ENCODE assay signal across 4 fruit fly cellular contexts in the genomic region with DNA sequence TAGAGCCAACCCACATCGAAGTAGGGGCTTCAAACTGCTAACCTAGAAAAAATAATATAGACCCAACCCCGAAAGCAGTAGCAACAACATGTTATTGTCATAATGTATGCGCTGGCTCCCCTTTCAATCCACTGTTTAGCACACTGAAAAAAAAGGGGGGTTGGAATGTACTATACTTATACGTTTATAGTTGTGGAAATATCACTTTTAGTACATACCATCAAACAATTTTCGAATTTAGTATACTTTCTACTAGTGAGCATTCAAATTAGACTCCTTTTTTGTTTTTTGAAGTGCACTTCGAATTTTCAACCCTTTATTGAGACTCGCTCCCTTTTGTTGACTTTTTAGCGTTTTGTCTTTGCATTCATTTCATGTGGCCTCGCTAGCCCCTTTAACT.
TF ChIP-seq lines count a peak whose summit lies in the region.

No protein-coding gene starts in this region.

- no peak for TF ChIP-seq CTCF in whole organism, embryonic (GFP tag; optimal IDR thresholded peaks at IDR 0.05; lab: Kevin White, UChicago)

TF ChIP-seq in whole organism, embryonic, 481 proteins besides CTCF, POLR2A, EP300 and RAD21 (continues in another document):
- TF ChIP-seq CG3281 (GFP tag; optimal IDR thresholded peaks at IDR 0.05; lab: Kevin White, UChicago) (peak; percentile 3), CG6813 (GFP tag; optimal IDR thresholded peaks at IDR 0.05; lab: Kevin White, UChicago) (no peak), CG31224 (GFP tag; IDR thresholded peaks at IDR 0.05; lab: Robert Waterston, UW) (no peak), ara (GFP tag; IDR thresholded peaks at IDR 0.05; lab: Robert Waterston, UW) (peak; percentile 46; the same call in 1 of the 2 replicates), Stat92E (GFP tag; optimal IDR thresholded peaks at IDR 0.05; lab: Kevin White, UChicago) (no peak), dati (GFP tag; IDR thresholded peaks at IDR 0.05; lab: Robert Waterston, UW) (no peak), Hr3 (GFP tag; optimal IDR thresholded peaks at IDR 0.05; lab: Kevin White, UChicago) (peak; percentile 5), CG8089 (GFP tag; optimal IDR thresholded peaks at IDR 0.05; lab: Kevin White, UChicago) (no peak), CG16863 (GFP tag; optimal IDR thresholded peaks at IDR 0.05; lab: Kevin White, UChicago) (no peak), Tbp (GFP tag; optimal IDR thresholded peaks at IDR 0.05; lab: Kevin White, UChicago) (no peak), nerfin-1 (tag; optimal IDR thresholded peaks at IDR 0.05; lab: Kevin White, UChicago) (no peak), CG4820 (GFP tag; optimal IDR thresholded peaks at IDR 0.05; lab: Kevin White, UChicago) (peak; percentile 8), CG30431 (GFP tag; optimal IDR thresholded peaks at IDR 0.05; lab: Kevin White, UChicago) (no peak), Ets97D (GFP tag; optimal IDR thresholded peaks at IDR 0.05; lab: Kevin White, UChicago) (no peak), CG4328 (GFP tag; optimal IDR thresholded peaks at IDR 0.05; lab: Kevin White, UChicago) (no peak), CG11247 (GFP tag; IDR thresholded peaks at IDR 0.05; lab: Robert Waterston, UW) (no peak), caup (GFP tag; optimal IDR thresholded peaks at IDR 0.05; lab: Kevin White, UChicago; ENCODE audit: severe bottlenecking) (peak; percentile 2), pan (optimal IDR thresholded peaks at IDR 0.05; lab: Kevin White, UChicago) (no peak), pan (GFP tag; optimal IDR thresholded peaks at IDR 0.05 in 1 of 2, IDR thresholded peaks at IDR 0.05 in 1 of 2) (no peak), CG9932 (GFP tag; IDR thresholded peaks at IDR 0.05; lab: Robert Waterston, UW) (no peak), CG30020 (tag; optimal IDR thresholded peaks at IDR 0.05; lab: Kevin White, UChicago) (no peak), sens (GFP tag; lab: Kevin White, UChicago) (peak; percentile 73)

TF ChIP-seq in whole organism, prepupa, 60 proteins besides CTCF, POLR2A, EP300 and RAD21 (continues in another document):
- TF ChIP-seq Hr38 (GFP tag; optimal IDR thresholded peaks at IDR 0.05; lab: Kevin White, UChicago): no peak
- peak; percentile 50; the same call in 2 of the 3 replicates for TF ChIP-seq CG6163 (GFP tag; IDR thresholded peaks at IDR 0.05; lab: Robert Waterston, UW)
- peak; percentile 36 for TF ChIP-seq esn (GFP tag; optimal IDR thresholded peaks at IDR 0.05; lab: Kevin White, UChicago)
- no peak for TF ChIP-seq CG4318 (GFP tag; optimal IDR thresholded peaks at IDR 0.05; lab: Kevin White, UChicago)
- no peak for TF ChIP-seq Gug (GFP tag; IDR thresholded peaks at IDR 0.05; lab: Robert Waterston, UW)
- TF ChIP-seq Eip78C (GFP tag; lab: Kevin White, UChicago): peak; percentile 78
- TF ChIP-seq CG15336 (GFP tag; IDR thresholded peaks at IDR 0.05; lab: Robert Waterston, UW): no peak
- peak; percentile 28 for TF ChIP-seq lz (GFP tag; optimal IDR thresholded peaks at IDR 0.05; lab: Kevin White, UChicago)
- TF ChIP-seq Met (GFP tag; optimal IDR thresholded peaks at IDR 0.05; lab: Kevin White, UChicago): peak; percentile 33
- TF ChIP-seq achi (GFP tag; optimal IDR thresholded peaks at IDR 0.05; lab: Kevin White, UChicago): peak; percentile 24
- no peak for TF ChIP-seq Lpt (GFP tag; optimal IDR thresholded peaks at IDR 0.05; lab: Kevin White, UChicago)
- peak; percentile 2 for TF ChIP-seq CG8632 (GFP tag; optimal IDR thresholded peaks at IDR 0.05; lab: Kevin White, UChicago)
- no peak for TF ChIP-seq Ets21C (GFP tag; optimal IDR thresholded peaks at IDR 0.05; lab: Kevin White, UChicago)
- no peak for TF ChIP-seq fd59A (GFP tag; optimal IDR thresholded peaks at IDR 0.05; lab: Kevin White, UChicago)
- TF ChIP-seq Sox102F (GFP tag; optimal IDR thresholded peaks at IDR 0.05; lab: Kevin White, UChicago): peak; percentile 17
- TF ChIP-seq Blimp-1 (GFP tag; optimal IDR thresholded peaks at IDR 0.05; lab: Kevin White, UChicago): no peak
- TF ChIP-seq Hr4 (GFP tag; optimal IDR thresholded peaks at IDR 0.05; lab: Kevin White, UChicago): no peak
- no peak for TF ChIP-seq CG6854 (GFP tag; optimal IDR thresholded peaks at IDR 0.05; lab: Kevin White, UChicago)
- TF ChIP-seq CG3919 (GFP tag; optimal IDR thresholded peaks at IDR 0.05; lab: Kevin White, UChicago): peak; percentile 9
- peak; percentile 29 for TF ChIP-seq Ets96B (tag; optimal IDR thresholded peaks at IDR 0.05; lab: Kevin White, UChicago)
- TF ChIP-seq CG7368 (GFP tag; optimal IDR thresholded peaks at IDR 0.05; lab: Kevin White, UChicago): no peak
- peak; percentile 16 for TF ChIP-seq CG3032 (tag; optimal IDR thresholded peaks at IDR 0.05; lab: Kevin White, UChicago)
- no peak for TF ChIP-seq CG6808 (GFP tag; optimal IDR thresholded peaks at IDR 0.05; lab: Kevin White, UChicago)

TF ChIP-seq in whole organism, pupa, 21 proteins besides CTCF, POLR2A, EP300 and RAD21:
- no peak for TF ChIP-seq EcR (GFP tag; optimal IDR thresholded peaks at IDR 0.05; lab: Kevin White, UChicago)
- TF ChIP-seq CG10348 (GFP tag; IDR thresholded peaks at IDR 0.05; lab: Robert Waterston, UW): no peak
- TF ChIP-seq CG17806 (tag; optimal IDR thresholded peaks at IDR 0.05; lab: Kevin White, UChicago): peak; percentile 21
- TF ChIP-seq Pif1A (GFP tag; optimal IDR thresholded peaks at IDR 0.05; lab: Kevin White, UChicago): peak; percentile 26
- no peak for TF ChIP-seq gl (tag; optimal IDR thresholded peaks at IDR 0.05; lab: Kevin White, UChicago)
- TF ChIP-seq rn (GFP tag; IDR thresholded peaks at IDR 0.05; lab: Robert Waterston, UW): no peak
- no peak for TF ChIP-seq D1 (tag; optimal IDR thresholded peaks at IDR 0.05; lab: Kevin White, UChicago)
- TF ChIP-seq CG8159 (tag; optimal IDR thresholded peaks at IDR 0.05; lab: Kevin White, UChicago): peak; percentile 54
- peak; percentile 17 for TF ChIP-seq CG14655 (GFP tag; optimal IDR thresholded peaks at IDR 0.05; lab: Kevin White, UChicago)
- TF ChIP-seq CG15710 (tag; optimal IDR thresholded peaks at IDR 0.05; lab: Kevin White, UChicago): peak; percentile 32
- no peak for TF ChIP-seq fd96Ca (GFP tag; IDR thresholded peaks at IDR 0.05; lab: Robert Waterston, UW)
- TF ChIP-seq CG34367 (tag; optimal IDR thresholded peaks at IDR 0.05; lab: Kevin White, UChicago): peak; percentile 11
- no peak for TF ChIP-seq Pif1B (GFP tag; optimal IDR thresholded peaks at IDR 0.05; lab: Kevin White, UChicago)
- no peak for TF ChIP-seq CG9948 (tag; optimal IDR thresholded peaks at IDR 0.05; lab: Kevin White, UChicago)
- TF ChIP-seq CG12605 (GFP tag; IDR thresholded peaks at IDR 0.05; lab: Robert Waterston, UW): no peak
- TF ChIP-seq Snoo (tag; optimal IDR thresholded peaks at IDR 0.05; lab: Kevin White, UChicago): peak; percentile 17
- TF ChIP-seq CG8301 (tag; optimal IDR thresholded peaks at IDR 0.05; lab: Kevin White, UChicago): no peak
- TF ChIP-seq CG4496 (GFP tag; IDR thresholded peaks at IDR 0.05; lab: Robert Waterston, UW): no peak
- no peak for TF ChIP-seq CG13204 (GFP tag; optimal IDR thresholded peaks at IDR 0.05; lab: Kevin White, UChicago)

TF ChIP-seq in whole organism, wandering third instar larva, 38 proteins besides CTCF, POLR2A, EP300 and RAD21:
- TF ChIP-seq Sp1 (GFP tag; optimal IDR thresholded peaks at IDR 0.05; lab: Kevin White, UChicago) (peak; percentile 33), fru (GFP tag; optimal IDR thresholded peaks at IDR 0.05; lab: Kevin White, UChicago) (peak; percentile 55), dmrt93B (GFP tag; optimal IDR thresholded peaks at IDR 0.05; lab: Kevin White, UChicago) (peak; percentile 21), Mio (GFP tag; optimal IDR thresholded peaks at IDR 0.05; lab: Kevin White, UChicago) (no peak), rgr (GFP tag; optimal IDR thresholded peaks at IDR 0.05; lab: Kevin White, UChicago) (peak; percentile 52), N (GFP tag; optimal IDR thresholded peaks at IDR 0.05; lab: Kevin White, UChicago) (no peak), HLH106 (tag; optimal IDR thresholded peaks at IDR 0.05; lab: Kevin White, UChicago) (peak; percentile 42), ey (GFP tag; optimal IDR thresholded peaks at IDR 0.05; lab: Kevin White, UChicago) (peak; percentile 22), jim (GFP tag; optimal IDR thresholded peaks at IDR 0.05; lab: Kevin White, UChicago) (no peak), lola (GFP tag; optimal IDR thresholded peaks at IDR 0.05; lab: Kevin White, UChicago) (no peak), foxo (GFP tag; optimal IDR thresholded peaks at IDR 0.05; lab: Kevin White, UChicago) (peak in 1 of 2 experiments; percentile 56), Hnf4 (GFP tag; optimal IDR thresholded peaks at IDR 0.05; lab: Kevin White, UChicago) (no peak), h (GFP tag; optimal IDR thresholded peaks at IDR 0.05; lab: Kevin White, UChicago) (peak; percentile 39), dl (GFP tag; optimal IDR thresholded peaks at IDR 0.05; lab: Kevin White, UChicago; ENCODE audit: insufficient read depth in 1 of 2, partially characterized antibody in 2 of 2) (no peak), Myc (optimal IDR thresholded peaks at IDR 0.05; lab: Kevin White, UChicago) (no peak), br (GFP tag; optimal IDR thresholded peaks at IDR 0.05; lab: Kevin White, UChicago) (no peak), sv (GFP tag; optimal IDR thresholded peaks at IDR 0.05; lab: Kevin White, UChicago) (no peak), OdsH (GFP tag; optimal IDR thresholded peaks at IDR 0.05; lab: Kevin White, UChicago) (peak; percentile 13), pan (optimal IDR thresholded peaks at IDR 0.05; lab: Kevin White, UChicago) (no peak), tai (GFP tag; optimal IDR thresholded peaks at IDR 0.05; lab: Kevin White, UChicago) (no peak), dsf (GFP tag; optimal IDR thresholded peaks at IDR 0.05; lab: Kevin White, UChicago; ENCODE audit: borderline replicate concordance) (no peak), CG9705 (GFP tag; optimal IDR thresholded peaks at IDR 0.05; lab: Kevin White, UChicago) (no peak)
